Worm (Caenorhabditis elegans): ENCODE measurements around the gene C45G9.2.

ce11 chrIII:5081573-5081823, 12.6 kb downstream of the C45G9.2 start, which contains the start of gene cox-6A:
- TF ChIP-seq lin-26 (GFP tag; IDR thresholded peaks at IDR 0.05) (no peak), snpc-4 (GFP tag; optimal IDR thresholded peaks at IDR 0.05) (no peak), snpc-4 (tag; optimal IDR thresholded peaks at IDR 0.05) (no peak), lir-1 (GFP tag; conservative IDR thresholded peaks at IDR 0.05) (no peak), bed-1 (GFP tag; IDR thresholded peaks at IDR 0.05) (no peak), him-1 (tag; optimal IDR thresholded peaks at IDR 0.05) (no peak), snpc-1.1 (tag; optimal IDR thresholded peaks at IDR 0.05; ENCODE audit: insufficient read depth) (no peak), zfh-2 (GFP tag; conservative IDR thresholded peaks at IDR 0.05) (no peak), nhr-179 (tag; optimal IDR thresholded peaks at IDR 0.05) (no peak)
